Worm (Caenorhabditis elegans) whole organism, L4 larva: ENCODE measurements around the gene F46F5.10.
A peak's percentile ranks its signal among the peaks of the same experiment; 100 is the strongest.

Source experiments
- D1046.2 ChIP-seq: fragments of 200-800 bp; sonication (Bioruptor generic); IDR thresholded peaks from 2 replicates; pipeline ENCODE4 v1.3.6; 2022; ENCODE audit warnings: missing genetic modification characterization, missing compliant biosample characterization
- F10B5.3 ChIP-seq: sonication (generic microtip); optimal IDR thresholded peaks from 2 replicates; lab custom pipeline; 2016; ENCODE audit warnings: mild to moderate bottlenecking, missing genetic modification characterization, missing compliant biosample characterization
- R02D3.7 ChIP-seq: fragments of 150-350 bp; sonication (generic microtip); optimal IDR thresholded peaks from 3 replicates; lab custom pipeline; 2014; ENCODE audit warnings: missing biosample characterization, missing genetic modification characterization
- Y105C5A.15 ChIP-seq: fragments of 200-800 bp; sonication (Bioruptor generic); IDR thresholded peaks from 2 replicates; pipeline ENCODE4 v1.3.6; 2022; ENCODE audit warnings: missing genetic modification characterization, missing compliant biosample characterization
- Y5F2A.4 ChIP-seq: fragments of 200-800 bp; sonication (Bioruptor generic); optimal IDR thresholded peaks from 2 replicates; lab custom pipeline; 2018; ENCODE audit warnings: mild to moderate bottlenecking, missing genetic modification characterization, missing compliant biosample characterization
- Y75B8A.6 ChIP-seq: fragments of 200-800 bp; sonication (Bioruptor generic); IDR thresholded peaks from 2 replicates; pipeline ENCODE4 v1.3.6; 2022; ENCODE audit warnings: missing genetic modification reagents, missing genetic modification characterization, missing compliant biosample characterization
- aha-1 ChIP-seq: fragments of 150-350 bp; peaks from one replicate; lab custom pipeline; 2014; ENCODE audit warnings: missing biosample characterization, missing genetic modification characterization
- aly-2 ChIP-seq: sonication (generic microtip); optimal IDR thresholded peaks from 2 replicates; lab custom pipeline; 2018; ENCODE audit warnings: missing biosample characterization, missing genetic modification characterization
- ceh-28 ChIP-seq: fragments of 150-350 bp; optimal IDR thresholded peaks from 2 replicates; lab custom pipeline; 2014; ENCODE audit warnings: missing biosample characterization, missing genetic modification reagents, missing genetic modification characterization
- ceh-44 ChIP-seq: fragments of 200-800 bp; sonication (Bioruptor generic); IDR thresholded peaks from 2 replicates; pipeline ENCODE4 v1.3.6; 2022; ENCODE audit warnings: missing genetic modification reagents, missing genetic modification characterization, missing compliant biosample characterization
- ceh-62 ChIP-seq: sonication (generic microtip); optimal IDR thresholded peaks from 2 replicates; lab custom pipeline; 2017; ENCODE audit warnings: missing biosample characterization, missing genetic modification characterization
- cey-2 ChIP-seq: sonication (generic microtip); optimal IDR thresholded peaks from 3 replicates; lab custom pipeline; 2017; ENCODE audit warnings: missing genetic modification characterization, mild to moderate bottlenecking, missing compliant biosample characterization, antibody characterized with exemption, borderline replicate concordance; ENCODE audit not compliant: insufficient read depth
- ctbp-1 ChIP-seq: fragments of 200-800 bp; sonication (Bioruptor generic); IDR thresholded peaks from 2 replicates; pipeline ENCODE4 v1.3.6; 2022; ENCODE audit warnings: missing genetic modification reagents, missing genetic modification characterization, missing compliant biosample characterization
- daf-16 ChIP-seq, 3 experiments: sonication (generic microtip); optimal IDR thresholded peaks; 2 replicates each; lab custom pipeline; 2016 to 2017; ENCODE audit warnings: missing genetic modification characterization in 3 of 3, missing genetic modification reagents in 3 of 3, mild to moderate bottlenecking in 2 of 3, missing compliant biosample characterization in 2 of 3, missing biosample characterization in 1 of 3, moderate library complexity in 1 of 3
- daf-19 ChIP-seq: fragments of 200-800 bp; sonication (Bioruptor generic); conservative IDR thresholded peaks from 2 replicates; pipeline ENCODE4 v1.3.6; 2022; ENCODE audit warnings: missing genetic modification characterization, missing compliant biosample characterization
- dmd-6 ChIP-seq: fragments of 200-800 bp; sonication (Bioruptor generic); IDR thresholded peaks from 2 replicates; pipeline ENCODE4 v1.3.6; 2022; ENCODE audit warnings: missing genetic modification reagents, missing genetic modification characterization, missing compliant biosample characterization
- dpl-1 ChIP-seq: fragments of 150-350 bp; optimal IDR thresholded peaks from 2 replicates; lab custom pipeline; 2014; ENCODE audit warnings: missing biosample characterization, missing genetic modification reagents, missing genetic modification characterization
- duxl-1 ChIP-seq: sonication (generic microtip); optimal IDR thresholded peaks from 2 replicates; lab custom pipeline; 2016; ENCODE audit warnings: mild to moderate bottlenecking, missing genetic modification characterization, moderate library complexity, missing compliant biosample characterization; ENCODE audit not compliant: poor library complexity
- dve-1 ChIP-seq: sonication (generic microtip); optimal IDR thresholded peaks from 2 replicates; lab custom pipeline; 2017; ENCODE audit warnings: antibody characterized with exemption, mild to moderate bottlenecking, missing genetic modification characterization, missing compliant biosample characterization; ENCODE audit not compliant: insufficient read depth
- fos-1 ChIP-seq: fragments of 150-350 bp; optimal IDR thresholded peaks from 2 replicates; lab custom pipeline; 2014; ENCODE audit warnings: missing biosample characterization, missing genetic modification characterization
- hif-1 ChIP-seq, 2 experiments: sonication (generic microtip); optimal IDR thresholded peaks; 2 replicates each; lab custom pipeline; 2016 to 2017; ENCODE audit warnings: missing compliant biosample characterization in 2 of 2, missing genetic modification characterization in 2 of 2, missing genetic modification reagents in 2 of 2, missing genotype in 2 of 2, mild to moderate bottlenecking in 1 of 2
- hlh-30 ChIP-seq: sonication (generic microtip); optimal IDR thresholded peaks from 2 replicates; lab custom pipeline; 2017; ENCODE audit warnings: antibody characterized with exemption, mild to moderate bottlenecking, missing genetic modification characterization, missing compliant biosample characterization; ENCODE audit not compliant: insufficient read depth
- lin-1 ChIP-seq: fragments of 200-800 bp; sonication (Bioruptor generic); IDR thresholded peaks from 2 replicates; pipeline ENCODE4 v1.3.6; 2022; ENCODE audit warnings: missing genetic modification reagents, missing genetic modification characterization, missing compliant biosample characterization
- lin-13 ChIP-seq: fragments of 150-350 bp; optimal IDR thresholded peaks from 2 replicates; lab custom pipeline; 2014; ENCODE audit warnings: missing biosample characterization, missing genetic modification reagents, missing genetic modification characterization
- lin-15B ChIP-seq: fragments of 150-350 bp; sonication (generic microtip); optimal IDR thresholded peaks from 3 replicates; lab custom pipeline; 2014; ENCODE audit warnings: missing biosample characterization, missing genetic modification characterization
- lin-29 ChIP-seq: fragments of 200-800 bp; sonication (Bioruptor generic); IDR thresholded peaks from 2 replicates; pipeline ENCODE4 v1.3.6; 2022; ENCODE audit warnings: missing genetic modification reagents, missing genetic modification characterization, missing compliant biosample characterization
- lin-38 ChIP-seq: fragments of 200-800 bp; sonication (Bioruptor generic); IDR thresholded peaks from 2 replicates; pipeline ENCODE4 v1.3.6; 2022; ENCODE audit warnings: missing genetic modification reagents, missing genetic modification characterization, missing compliant biosample characterization
- lsy-2 ChIP-seq, 2 experiments: fragments of 150-350 bp in 1 of 2; sonication (generic microtip) in 1 of 2; optimal IDR thresholded peaks; 2 replicates each; lab custom pipeline; 2014 to 2017; ENCODE audit warnings: missing biosample characterization in 2 of 2, missing genetic modification characterization in 2 of 2
- madf-9 ChIP-seq: fragments of 200-800 bp; sonication (Bioruptor generic); conservative IDR thresholded peaks from 2 replicates; pipeline ENCODE4 v1.3.6; 2022; ENCODE audit warnings: missing genetic modification reagents, missing genetic modification characterization, missing compliant biosample characterization
- mdl-1 ChIP-seq, 2 experiments: fragments of 150-350 bp in 1 of 2; sonication (generic microtip) in 1 of 2; optimal IDR thresholded peaks; 2 replicates each; lab custom pipeline; 2014 to 2017; ENCODE audit warnings: missing biosample characterization in 2 of 2, missing genetic modification characterization in 2 of 2
- mep-1 ChIP-seq: fragments of 150-350 bp; sonication (generic microtip); optimal IDR thresholded peaks from 3 replicates; lab custom pipeline; 2014; ENCODE audit warnings: missing biosample characterization, missing genetic modification characterization
- mes-2 ChIP-seq: sonication (generic microtip); optimal IDR thresholded peaks from 2 replicates; lab custom pipeline; 2016; ENCODE audit warnings: missing genotype, mild to moderate bottlenecking, missing genetic modification characterization, missing compliant biosample characterization; ENCODE audit not compliant: poor library complexity, severe bottlenecking
- mxl-2 ChIP-seq: fragments of 200-800 bp; sonication (Bioruptor generic); conservative IDR thresholded peaks from 2 replicates; pipeline ENCODE4 v1.3.6; 2022; ENCODE audit warnings: missing genetic modification reagents, missing genetic modification characterization, missing compliant biosample characterization
- mxl-3 ChIP-seq: fragments of 200-800 bp; sonication (Bioruptor generic); optimal IDR thresholded peaks from 2 replicates; lab custom pipeline; 2018; ENCODE audit warnings: mild to moderate bottlenecking, missing genetic modification characterization, missing compliant biosample characterization
- nhr-10 ChIP-seq: fragments of 150-350 bp; optimal IDR thresholded peaks from 2 replicates; lab custom pipeline; 2014; ENCODE audit warnings: missing biosample characterization, missing genetic modification characterization
- nhr-237 ChIP-seq: sonication (generic microtip); optimal IDR thresholded peaks from 2 replicates; lab custom pipeline; 2017; ENCODE audit warnings: missing biosample characterization, missing genetic modification characterization
- nhr-28 ChIP-seq: fragments of 150-350 bp; optimal IDR thresholded peaks from 2 replicates; lab custom pipeline; 2014; ENCODE audit warnings: missing biosample characterization, missing genetic modification characterization
- nhr-42 ChIP-seq: fragments of 200-800 bp; sonication (Bioruptor generic); IDR thresholded peaks from 2 replicates; pipeline ENCODE4 v1.3.6; 2022; ENCODE audit warnings: missing genetic modification characterization, missing compliant biosample characterization
- nhr-6 ChIP-seq: fragments of 150-350 bp; optimal IDR thresholded peaks from 2 replicates; lab custom pipeline; 2014; ENCODE audit warnings: missing biosample characterization, missing genetic modification characterization
- nhr-77 ChIP-seq: fragments of 150-350 bp; optimal IDR thresholded peaks from 2 replicates; lab custom pipeline; 2014; ENCODE audit warnings: missing biosample characterization, missing genetic modification characterization
- pha-4 ChIP-seq, 2 experiments: fragments of 150-350 bp in 1 of 2; fragments of 200-800 bp in 1 of 2; sonication (Bioruptor generic) in 1 of 2; IDR thresholded peaks in 1 of 2; optimal IDR thresholded peaks in 1 of 2; 2 replicates each; pipeline versions ENCODE4 v1.3.6 to Lab custom; 2014 to 2022; ENCODE audit warnings: missing genetic modification characterization in 2 of 2, missing genetic modification reagents in 2 of 2, missing biosample characterization in 1 of 2, missing compliant biosample characterization in 1 of 2
- php-3 ChIP-seq: fragments of 200-800 bp; sonication (Bioruptor generic); IDR thresholded peaks from 2 replicates; pipeline ENCODE4 v1.3.6; 2022; ENCODE audit warnings: missing genetic modification reagents, missing genetic modification characterization, missing compliant biosample characterization
- pqm-1 ChIP-seq: sonication (generic microtip); optimal IDR thresholded peaks from 2 replicates; lab custom pipeline; 2017; ENCODE audit warnings: missing biosample characterization, missing genetic modification characterization
- tag-97 ChIP-seq: fragments of 200-800 bp; sonication (Bioruptor generic); IDR thresholded peaks from 2 replicates; pipeline ENCODE4 v1.3.6; 2022; ENCODE audit warnings: missing genetic modification characterization, missing compliant biosample characterization
- unc-39 ChIP-seq: sonication (generic microtip); optimal IDR thresholded peaks from 2 replicates; lab custom pipeline; 2017; ENCODE audit warnings: missing biosample characterization, missing genetic modification characterization
- unc-62 ChIP-seq, 3 experiments: fragments of 150-350 bp in 1 of 3; sonication (generic microtip); optimal IDR thresholded peaks in 2 of 3; peaks in 1 of 3; 1 replicate in 1 of 3; 2 replicates in 2 of 3; lab custom pipeline; 2014 to 2017; ENCODE audit warnings: missing biosample characterization in 3 of 3, missing genetic modification characterization in 3 of 3, missing genetic modification reagents in 3 of 3, missing genotype in 1 of 3
- vab-7 ChIP-seq: fragments of 200-800 bp; sonication (Bioruptor generic); IDR thresholded peaks from 2 replicates; pipeline ENCODE4 v1.3.6; 2022; ENCODE audit warnings: missing genetic modification reagents, missing genetic modification characterization, missing compliant biosample characterization

Gene F46F5.10

DNA sequence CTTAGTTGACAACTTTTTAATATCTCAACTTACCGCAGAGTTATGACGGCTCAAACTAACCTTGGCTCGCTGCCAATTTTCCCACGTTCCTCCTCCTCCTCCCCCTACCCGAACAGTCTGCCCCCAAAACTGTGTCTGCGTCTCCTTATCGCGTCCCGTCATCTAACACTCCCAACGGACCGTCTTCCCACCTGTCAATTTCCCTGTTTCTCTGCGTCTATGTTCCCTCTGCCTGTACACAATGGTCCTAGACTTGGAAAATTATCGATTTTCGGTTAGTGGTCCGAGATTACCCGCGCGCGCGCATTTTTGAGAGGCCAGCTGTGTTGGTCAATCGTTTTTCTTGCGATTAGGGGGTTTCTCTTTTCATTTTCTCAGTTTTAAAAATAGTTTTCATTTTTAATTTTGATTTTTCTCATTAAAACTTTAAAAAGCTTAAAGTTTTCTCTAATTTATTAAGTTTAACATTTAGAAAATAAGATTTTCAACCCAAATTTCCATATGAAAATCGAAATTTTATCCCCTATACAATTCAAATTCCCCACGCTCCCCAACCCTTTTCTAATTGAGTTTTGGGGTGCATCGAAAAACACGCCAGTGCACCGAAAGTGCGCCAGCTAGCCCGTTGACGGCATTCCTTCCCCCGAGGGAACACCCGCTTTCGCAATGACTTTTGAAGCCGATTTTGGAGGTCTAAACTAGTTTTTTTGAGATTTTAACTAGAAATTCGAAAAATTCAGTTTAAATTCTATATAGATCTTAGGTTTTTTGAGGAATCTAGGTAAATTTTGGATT, 49.6 kb downstream of the F46F5.10 start, which contains the start of gene alg-2:
Gene alg-2 (plus strand): TSS at position 220 of the 795 bp plus-strand sequence.
- 0 out of 2 replicates have a peak, but pooled peaks have one; percentile 8 for TF ChIP-seq mxl-2 (GFP tag; lab: Robert Waterston, UW)
- TF ChIP-seq pha-4 (GFP tag; IDR thresholded peaks at IDR 0.05; lab: Robert Waterston, UW): no peak
- TF ChIP-seq pha-4 (tag; optimal IDR thresholded peaks at IDR 0.05; lab: Kevin White, UChicago): no peak
- no peak for TF ChIP-seq daf-19 (GFP tag; lab: Robert Waterston, UW)
- TF ChIP-seq vab-7 (GFP tag; lab: Robert Waterston, UW): 0 out of 2 replicates have a peak, but pooled peaks have one; percentile 5
- TF ChIP-seq nhr-28 (tag; lab: Kevin White, UChicago): peak; percentile 12
- peak; percentile 24; the same call in 1 of the 2 replicates for TF ChIP-seq lin-1 (GFP tag; lab: Robert Waterston, UW)
- no peak for TF ChIP-seq nhr-42 (GFP tag; lab: Robert Waterston, UW)
- TF ChIP-seq R02D3.7 (tag; lab: Kevin White, UChicago): no peak
- peak; percentile 60 for TF ChIP-seq mep-1
- TF ChIP-seq aha-1 (tag; lab: Kevin White, UChicago): peak; percentile 6
- no peak for TF ChIP-seq ceh-62 (tag; lab: Kevin White, UChicago)
- no peak for TF ChIP-seq madf-9 (GFP tag; lab: Robert Waterston, UW)
- TF ChIP-seq aly-2 (tag; lab: Kevin White, UChicago): no peak
- no peak for TF ChIP-seq D1046.2 (GFP tag; lab: Robert Waterston, UW)
- no peak for TF ChIP-seq daf-16 (GFP tag; optimal IDR thresholded peaks at IDR 0.05; lab: Kevin White, UChicago)
- TF ChIP-seq daf-16 (tag; optimal IDR thresholded peaks at IDR 0.05; lab: Kevin White, UChicago): peak; percentile 13
- no peak for TF ChIP-seq unc-39 (tag; lab: Kevin White, UChicago)
- TF ChIP-seq nhr-10: no peak
- TF ChIP-seq fos-1 (tag; lab: Kevin White, UChicago): no peak
- peak in 1 of 2 experiments; percentile 82 for TF ChIP-seq unc-62 (GFP tag; optimal IDR thresholded peaks at IDR 0.05 in 1 of 2; lab: Kevin White, UChicago)
- TF ChIP-seq unc-62 (tag; optimal IDR thresholded peaks at IDR 0.05; lab: Kevin White, UChicago): no peak
- TF ChIP-seq lin-13 (GFP tag; lab: Kevin White, UChicago): peak; percentile 61
- peak in 1 of 2 experiments; percentile 69 for TF ChIP-seq lsy-2 (tag; optimal IDR thresholded peaks at IDR 0.05; lab: Kevin White, UChicago)
- no peak for TF ChIP-seq F10B5.3
- peak; percentile 70 for TF ChIP-seq dmd-6 (GFP tag; lab: Robert Waterston, UW)
- peak; percentile 48 for TF ChIP-seq mes-2
- TF ChIP-seq ceh-28 (tag; lab: Kevin White, UChicago): no peak
- no peak for TF ChIP-seq Y75B8A.6 (GFP tag; lab: Robert Waterston, UW)
- no peak for TF ChIP-seq hlh-30 (tag; lab: Kevin White, UChicago)
- peak in 1 of 2 experiments; percentile 19 for TF ChIP-seq hif-1 (tag; optimal IDR thresholded peaks at IDR 0.05; lab: Kevin White, UChicago)
- peak; percentile 57 for TF ChIP-seq dpl-1 (GFP tag; lab: Kevin White, UChicago)
- TF ChIP-seq cey-2 (tag; lab: Kevin White, UChicago): no peak
- TF ChIP-seq lin-38 (GFP tag; lab: Robert Waterston, UW): no peak
- TF ChIP-seq Y105C5A.15 (GFP tag; lab: Robert Waterston, UW): no peak
- TF ChIP-seq dve-1 (tag; lab: Kevin White, UChicago): peak; percentile 43
- TF ChIP-seq ctbp-1 (GFP tag; lab: Robert Waterston, UW): peak; percentile 53; the same call in 1 of the 2 replicates
- TF ChIP-seq pqm-1: peak; percentile 37
- TF ChIP-seq nhr-237 (tag; lab: Kevin White, UChicago): no peak
- TF ChIP-seq lin-29: no peak
- TF ChIP-seq Y5F2A.4: no peak
- peak; percentile 21 for TF ChIP-seq nhr-77 (tag; lab: Kevin White, UChicago)
- peak; percentile 60 for TF ChIP-seq mxl-3 (GFP tag; lab: Kevin White, UChicago)
- no peak for TF ChIP-seq lin-15B
- TF ChIP-seq mdl-1 (tag; optimal IDR thresholded peaks at IDR 0.05; lab: Kevin White, UChicago): peak in 1 of 2 experiments; percentile 30
- TF ChIP-seq nhr-6 (tag; lab: Kevin White, UChicago): no peak
- no peak for TF ChIP-seq ceh-44 (GFP tag; lab: Robert Waterston, UW)
- TF ChIP-seq tag-97 (GFP tag; lab: Robert Waterston, UW): no peak
- no peak for TF ChIP-seq php-3 (GFP tag; lab: Robert Waterston, UW)
- peak; percentile 28 for TF ChIP-seq duxl-1 (tag; lab: Kevin White, UChicago)
